Worm (Caenorhabditis elegans) whole organism, L3 larva: Measurements from ENCODE around the gene umps-1.

Experiments
- egl-27 ChIP-seq: sonication (generic microtip); optimal IDR thresholded peaks from 4 replicates; lab custom pipeline; 2017; ENCODE audit warnings: missing biosample characterization, missing genetic modification reagents, missing genetic modification characterization
- unc-62 ChIP-seq: fragments of 150-350 bp; sonication (generic microtip); optimal IDR thresholded peaks from 4 replicates; lab custom pipeline; 2014; ENCODE audit warnings: missing biosample characterization, missing genetic modification reagents, missing genetic modification characterization

DNA sequence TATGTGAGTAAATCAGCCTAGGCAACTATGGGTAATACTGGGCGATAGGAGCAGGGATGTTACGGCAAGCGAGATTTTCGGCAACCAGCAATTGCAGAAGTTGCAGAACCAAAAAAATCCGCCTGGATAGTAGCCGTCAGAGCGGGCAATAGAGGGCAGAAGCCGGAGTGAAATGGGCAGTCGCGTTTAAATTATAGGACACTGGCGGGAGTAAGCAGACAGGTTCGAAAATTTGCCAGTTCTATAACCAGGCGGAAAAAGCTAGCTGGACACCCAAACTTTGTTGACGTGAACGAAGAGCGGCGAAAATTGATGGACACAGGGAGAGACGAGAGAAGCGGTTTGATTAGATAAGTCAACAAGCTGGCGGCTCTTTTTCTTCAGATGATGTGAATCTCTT lies 2.5 kb upstream of the umps-1 start:
- no peak for TF ChIP-seq egl-27
- TF ChIP-seq unc-62 (GFP tag; lab: Kevin White, UChicago): no peak
